Fruit fly (Drosophila melanogaster) whole organism, embryonic: Measurements from ENCODE around the gene rols.

Experiments
- Bgb ChIP-seq: fragments of 200-800 bp; sonication (Bioruptor generic); IDR thresholded peaks from 2 replicates; pipeline ENCODE4 v1.3.6; 2022; ENCODE audit warnings: missing biosample characterization, missing genetic modification characterization; ENCODE audit not compliant: partially characterized antibody
- CG11723 ChIP-seq: fragments of 200-800 bp; sonication (Bioruptor generic); optimal IDR thresholded peaks from 2 replicates; lab custom pipeline; 2017; ENCODE audit warnings: missing biosample characterization, mild to moderate bottlenecking, missing genetic modification characterization
- CG18011 ChIP-seq: fragments of 200-800 bp; sonication (Bioruptor generic); optimal IDR thresholded peaks from 2 replicates; lab custom pipeline; 2017; ENCODE audit warnings: missing biosample characterization, missing genetic modification characterization, mild to moderate bottlenecking, moderate library complexity, missing genotype
- ERR ChIP-seq: fragments of 200-800 bp; sonication (Bioruptor generic); optimal IDR thresholded peaks from 2 replicates; lab custom pipeline; 2016; ENCODE audit warnings: missing biosample characterization, missing genetic modification characterization
- Mes4 ChIP-seq: fragments of 200-800 bp; sonication (Bioruptor generic); optimal IDR thresholded peaks from 2 replicates; lab custom pipeline; 2016; ENCODE audit warnings: missing biosample characterization, missing genetic modification characterization
- maf-S ChIP-seq: fragments of 200-800 bp; sonication (Bioruptor generic); optimal IDR thresholded peaks from 2 replicates; lab custom pipeline; 2016; ENCODE audit warnings: missing biosample characterization, missing genetic modification characterization
- peb ChIP-seq: fragments of 200-800 bp; sonication (Bioruptor generic); IDR thresholded peaks from 2 replicates; pipeline ENCODE4 v1.3.6; 2022; ENCODE audit warnings: missing biosample characterization, missing genetic modification characterization
- sens ChIP-seq: fragments of 200-800 bp; sonication (Bioruptor generic); peaks from one replicate; lab custom pipeline; 2016; ENCODE audit warnings: missing biosample characterization, missing genetic modification characterization
- seq ChIP-seq: fragments of 200-800 bp; sonication (Bioruptor generic); IDR thresholded peaks from 2 replicates; pipeline ENCODE4 v1.3.6; 2022; ENCODE audit warnings: missing biosample characterization, missing genetic modification characterization
- twi ChIP-seq: fragments of 200-800 bp; optimal IDR thresholded peaks from 2 replicates; lab custom pipeline; 2019; ENCODE audit warnings: missing biosample characterization, mild to moderate bottlenecking, missing genetic modification characterization, moderate library complexity
- vnd ChIP-seq: fragments of 200-800 bp; sonication (Bioruptor generic); IDR thresholded peaks from 3 replicates; pipeline ENCODE4 v1.3.6; 2022; ENCODE audit warnings: missing biosample characterization, missing genetic modification characterization; ENCODE audit not compliant: partially characterized antibody

DNA sequence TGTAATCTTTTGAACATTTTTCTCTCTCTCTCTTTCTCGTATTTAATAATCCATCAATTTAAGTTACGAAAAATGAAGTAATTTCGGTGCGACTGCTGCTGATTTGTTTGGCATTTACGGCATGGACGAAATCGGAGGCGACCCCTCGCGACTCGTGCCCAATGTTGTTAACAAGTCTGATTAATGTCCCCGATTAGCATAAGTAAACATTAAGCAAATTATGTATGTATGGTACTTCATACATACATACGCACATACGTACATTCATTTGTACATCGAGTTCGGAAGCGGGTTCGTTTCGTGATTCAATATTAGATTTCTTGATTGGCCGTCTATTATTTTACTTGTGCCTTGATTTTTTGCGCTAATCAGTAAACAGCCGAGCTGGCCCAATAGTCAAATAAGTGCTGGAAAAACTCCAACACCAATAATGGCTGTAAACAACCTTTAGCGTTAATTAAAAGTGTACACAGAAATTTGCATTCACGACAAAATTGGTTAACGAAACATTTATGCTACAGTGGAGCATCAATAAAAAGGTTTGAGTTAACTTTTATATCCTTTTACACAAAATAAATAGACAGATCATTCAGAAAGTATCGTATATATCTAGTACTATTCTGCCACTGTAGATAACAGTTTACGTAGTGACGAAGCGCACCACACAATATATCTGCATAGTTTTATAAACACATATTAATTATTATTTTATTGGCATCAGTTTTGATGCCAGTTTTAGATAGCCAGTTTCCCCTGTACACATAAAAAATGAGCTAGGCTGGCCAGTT is 26.4 kb upstream of the rols start:
- TF ChIP-seq peb (GFP tag; lab: Robert Waterston, UW) (no peak; the same call in 1 of the 2 replicates), maf-S (GFP tag; lab: Kevin White, UChicago) (peak; percentile 8), vnd (no peak), sens (peak; percentile 75), seq (GFP tag; lab: Robert Waterston, UW) (peak; percentile 74; the same call in 1 of the 2 replicates), ERR (GFP tag; lab: Kevin White, UChicago) (no peak), Mes4 (GFP tag; lab: Kevin White, UChicago) (no peak), CG18011 (GFP tag; lab: Kevin White, UChicago) (peak; percentile 28), Bgb (no peak), CG11723 (GFP tag; lab: Kevin White, UChicago) (peak; percentile 20), twi (tag; lab: Kevin White, UChicago) (peak; percentile 23)
